In genomic region chr3R:23180980-23181630, dm6 we compare ENCODE assay signal across 1 fruit fly cellular context.
TF ChIP-seq lines count a peak whose summit lies in the region.

No protein-coding gene starts in this region.

TF ChIP-seq in whole organism, embryonic, 481 proteins besides CTCF, POLR2A, EP300 and RAD21 (continued from another document):
- TF ChIP-seq Meics (GFP tag; optimal IDR thresholded peaks at IDR 0.05; lab: Kevin White, UChicago) (peak; percentile 84), Mrtf (GFP tag; IDR thresholded peaks at IDR 0.05; lab: Robert Waterston, UW) (no peak), ash1 (GFP tag; optimal IDR thresholded peaks at IDR 0.05; lab: Kevin White, UChicago) (no peak), CG6765 (GFP tag; optimal IDR thresholded peaks at IDR 0.05; lab: Kevin White, UChicago) (peak; percentile 7), Oaz (GFP tag; IDR thresholded peaks at IDR 0.05; lab: Robert Waterston, UW) (no peak), Hmr (GFP tag; optimal IDR thresholded peaks at IDR 0.05; lab: Kevin White, UChicago) (no peak), fd102C (GFP tag; optimal IDR thresholded peaks at IDR 0.05; lab: Kevin White, UChicago) (no peak), D (optimal IDR thresholded peaks at IDR 0.05; lab: Kevin White, UChicago) (no peak), D (GFP tag; optimal IDR thresholded peaks at IDR 0.05; lab: Kevin White, UChicago) (peak; percentile 24), Spps (tag; optimal IDR thresholded peaks at IDR 0.05; lab: Kevin White, UChicago) (peak; percentile 41), CG6813 (GFP tag; optimal IDR thresholded peaks at IDR 0.05; lab: Kevin White, UChicago) (peak; percentile 29), CG10267 (tag; optimal IDR thresholded peaks at IDR 0.05; lab: Kevin White, UChicago) (no peak), CG13296 (GFP tag; optimal IDR thresholded peaks at IDR 0.05; lab: Kevin White, UChicago) (peak; percentile 27), CG7987 (GFP tag; optimal IDR thresholded peaks at IDR 0.05; lab: Kevin White, UChicago) (no peak), psq (GFP tag; optimal IDR thresholded peaks at IDR 0.05; lab: Kevin White, UChicago) (no peak), CG4424 (GFP tag; optimal IDR thresholded peaks at IDR 0.05; lab: Kevin White, UChicago) (peak; percentile 18), esg (GFP tag; conservative IDR thresholded peaks at IDR 0.05; lab: Robert Waterston, UW) (no peak), tap (tag; optimal IDR thresholded peaks at IDR 0.05; lab: Kevin White, UChicago) (peak; percentile 38), fd96Cb (tag; optimal IDR thresholded peaks at IDR 0.05; lab: Kevin White, UChicago) (peak; percentile 31), cwo (GFP tag; optimal IDR thresholded peaks at IDR 0.05; lab: Kevin White, UChicago) (peak; percentile 45), CG1024 (GFP tag; IDR thresholded peaks at IDR 0.05; lab: Robert Waterston, UW) (peak; percentile 42; the same call in 1 of the 2 replicates), trh (GFP tag; optimal IDR thresholded peaks at IDR 0.05; lab: Kevin White, UChicago) (no peak), CG8359 (GFP tag; optimal IDR thresholded peaks at IDR 0.05; lab: Kevin White, UChicago; ENCODE audit: borderline replicate concordance) (peak; percentile 17), twi (tag; optimal IDR thresholded peaks at IDR 0.05; lab: Kevin White, UChicago) (no peak), CG31388 (GFP tag; optimal IDR thresholded peaks at IDR 0.05; lab: Kevin White, UChicago) (no peak), CG2678 (tag; optimal IDR thresholded peaks at IDR 0.05; lab: Kevin White, UChicago) (peak; percentile 77), CG5180 (GFP tag; optimal IDR thresholded peaks at IDR 0.05; lab: Kevin White, UChicago) (peak; percentile 22), sr (GFP tag; IDR thresholded peaks at IDR 0.05; lab: Robert Waterston, UW) (no peak), CG5953 (GFP tag; IDR thresholded peaks at IDR 0.05; lab: Robert Waterston, UW) (no peak), Scr (GFP tag; IDR thresholded peaks at IDR 0.05; lab: Robert Waterston, UW; ENCODE audit: partially characterized antibody) (no peak), CG15269 (tag; optimal IDR thresholded peaks at IDR 0.05; lab: Kevin White, UChicago) (no peak), CG10979 (tag; optimal IDR thresholded peaks at IDR 0.05; lab: Kevin White, UChicago) (peak; percentile 32), Fer3 (tag; optimal IDR thresholded peaks at IDR 0.05; lab: Kevin White, UChicago) (peak; percentile 49), Vsx1 (GFP tag; optimal IDR thresholded peaks at IDR 0.05; lab: Kevin White, UChicago) (no peak), cad (GFP tag; optimal IDR thresholded peaks at IDR 0.05; lab: Kevin White, UChicago) (no peak), Ptx1 (GFP tag; IDR thresholded peaks at IDR 0.05; lab: Robert Waterston, UW) (no peak), bcd (GFP tag; optimal IDR thresholded peaks at IDR 0.05; lab: Kevin White, UChicago) (no peak), CG10959 (GFP tag; IDR thresholded peaks at IDR 0.05; lab: Robert Waterston, UW) (no peak), CG18599 (GFP tag; optimal IDR thresholded peaks at IDR 0.05; lab: Kevin White, UChicago) (peak; percentile 15), CG31365 (tag; optimal IDR thresholded peaks at IDR 0.05; lab: Kevin White, UChicago) (peak; percentile 12), Med (GFP tag; lab: Kevin White, UChicago) (peak; percentile 44), Camta (GFP tag; optimal IDR thresholded peaks at IDR 0.05; lab: Kevin White, UChicago) (no peak), Pdp1 (GFP tag; optimal IDR thresholded peaks at IDR 0.05; lab: Kevin White, UChicago) (peak in 1 of 2 experiments; percentile 18), nau (GFP tag; optimal IDR thresholded peaks at IDR 0.05; lab: Kevin White, UChicago) (peak; percentile 49), gsb-n (tag; optimal IDR thresholded peaks at IDR 0.05; lab: Kevin White, UChicago) (peak; percentile 6), CG10654 (GFP tag; optimal IDR thresholded peaks at IDR 0.05; lab: Kevin White, UChicago) (peak; percentile 33), CG1792 (GFP tag; optimal IDR thresholded peaks at IDR 0.05; lab: Kevin White, UChicago) (peak; percentile 60), CG11504 (tag; optimal IDR thresholded peaks at IDR 0.05; lab: Kevin White, UChicago) (peak; percentile 60), CG10565 (GFP tag; optimal IDR thresholded peaks at IDR 0.05; lab: Kevin White, UChicago) (no peak), CG13894 (tag; optimal IDR thresholded peaks at IDR 0.05; lab: Kevin White, UChicago) (no peak), D19B (GFP tag; optimal IDR thresholded peaks at IDR 0.05; lab: Kevin White, UChicago) (peak; percentile 57), fd64A (GFP tag; optimal IDR thresholded peaks at IDR 0.05; lab: Kevin White, UChicago) (peak; percentile 23), CG10462 (GFP tag; optimal IDR thresholded peaks at IDR 0.05; lab: Kevin White, UChicago) (no peak), CG4360 (GFP tag; IDR thresholded peaks at IDR 0.05; lab: Robert Waterston, UW) (0 out of 2 replicates have a peak, but pooled peaks have one; percentile 33), abd-A (tag; optimal IDR thresholded peaks at IDR 0.05; lab: Kevin White, UChicago) (no peak), jing (GFP tag; optimal IDR thresholded peaks at IDR 0.05; lab: Kevin White, UChicago) (no peak), CG9727 (GFP tag; optimal IDR thresholded peaks at IDR 0.05; lab: Kevin White, UChicago) (peak; percentile 24), Drgx (GFP tag; IDR thresholded peaks at IDR 0.05; lab: Robert Waterston, UW) (no peak), dmrt99B (tag; optimal IDR thresholded peaks at IDR 0.05; lab: Kevin White, UChicago) (peak; percentile 17), grn (GFP tag; optimal IDR thresholded peaks at IDR 0.05; lab: Kevin White, UChicago) (peak; percentile 16), CG17359 (tag; optimal IDR thresholded peaks at IDR 0.05; lab: Kevin White, UChicago) (peak; percentile 66), ind (GFP tag; optimal IDR thresholded peaks at IDR 0.05; lab: Kevin White, UChicago) (no peak), CG11695 (GFP tag; IDR thresholded peaks at IDR 0.05; lab: Robert Waterston, UW) (peak; percentile 29; the same call in 1 of the 3 replicates), tx (GFP tag; optimal IDR thresholded peaks at IDR 0.05; lab: Kevin White, UChicago) (no peak), BtbVII (GFP tag; optimal IDR thresholded peaks at IDR 0.05; lab: Kevin White, UChicago) (peak; percentile 21), sens (GFP tag; lab: Kevin White, UChicago) (peak; percentile 77), CG4854 (GFP tag; optimal IDR thresholded peaks at IDR 0.05; lab: Kevin White, UChicago) (no peak), Lim3 (GFP tag; IDR thresholded peaks at IDR 0.05; lab: Robert Waterston, UW) (no peak), dimm (GFP tag; IDR thresholded peaks at IDR 0.05; lab: Robert Waterston, UW) (no peak), lab (GFP tag; optimal IDR thresholded peaks at IDR 0.05; lab: Kevin White, UChicago) (peak; percentile 68), MTF-1 (GFP tag; optimal IDR thresholded peaks at IDR 0.05; lab: Kevin White, UChicago; ENCODE audit: borderline replicate concordance) (peak; percentile 40), CG2120 (GFP tag; optimal IDR thresholded peaks at IDR 0.05; lab: Kevin White, UChicago) (no peak), exex (tag; optimal IDR thresholded peaks at IDR 0.05; lab: Kevin White, UChicago) (peak; percentile 75), gem (tag; optimal IDR thresholded peaks at IDR 0.05; lab: Kevin White, UChicago) (peak; percentile 48), CG18476 (GFP tag; optimal IDR thresholded peaks at IDR 0.05; lab: Kevin White, UChicago) (peak; percentile 2), CG34224 (GFP tag; IDR thresholded peaks at IDR 0.05; lab: Robert Waterston, UW; ENCODE audit: partially characterized antibody) (no peak), Eip74EF (GFP tag; optimal IDR thresholded peaks at IDR 0.05; lab: Kevin White, UChicago) (peak in 1 of 2 experiments; percentile 33), CG4730 (GFP tag; IDR thresholded peaks at IDR 0.05; lab: Robert Waterston, UW) (no peak), CG8281 (tag; optimal IDR thresholded peaks at IDR 0.05; lab: Kevin White, UChicago) (peak; percentile 37), CG6175 (GFP tag; IDR thresholded peaks at IDR 0.05; lab: Robert Waterston, UW) (no peak), kay (GFP tag; optimal IDR thresholded peaks at IDR 0.05; lab: Kevin White, UChicago) (peak; percentile 19), CG1603 (tag; optimal IDR thresholded peaks at IDR 0.05; lab: Kevin White, UChicago) (no peak), CG18764 (GFP tag; optimal IDR thresholded peaks at IDR 0.05; lab: Kevin White, UChicago) (peak; percentile 66), ci (GFP tag; IDR thresholded peaks at IDR 0.05; lab: Robert Waterston, UW) (no peak), Blimp-1 (GFP tag; optimal IDR thresholded peaks at IDR 0.05; lab: Kevin White, UChicago) (peak; percentile 72)
